Fruit fly (Drosophila melanogaster) whole organism, prepupa: ENCODE data around the gene CG9667.
A peak's percentile ranks its signal among the peaks of the same experiment; 100 is the strongest.

Source experiments
- Blimp-1 ChIP-seq: fragments of 200-800 bp; sonication (Bioruptor generic); optimal IDR thresholded peaks from 3 replicates; lab custom pipeline; 2017; ENCODE audit warnings: missing biosample characterization, missing genetic modification characterization, mild to moderate bottlenecking, moderate library complexity, missing genetic modification reagents
- CG10669 ChIP-seq: fragments of 200-800 bp; sonication (Bioruptor generic); optimal IDR thresholded peaks from 3 replicates; lab custom pipeline; 2018; ENCODE audit warnings: missing biosample characterization, mild to moderate bottlenecking, missing genetic modification characterization, moderate library complexity
- CG11294 ChIP-seq: fragments of 200-800 bp; sonication (Bioruptor generic); IDR thresholded peaks from 2 replicates; pipeline ENCODE4 v1.3.6; 2022; ENCODE audit warnings: missing biosample characterization, missing genetic modification characterization
- CG11902 ChIP-seq: fragments of 200-800 bp; sonication (Bioruptor generic); optimal IDR thresholded peaks from 3 replicates; lab custom pipeline; 2016; ENCODE audit warnings: missing biosample characterization, missing genetic modification characterization
- CG1621 ChIP-seq: fragments of 200-800 bp; sonication (Bioruptor generic); optimal IDR thresholded peaks from 3 replicates; lab custom pipeline; 2018; ENCODE audit warnings: missing biosample characterization, mild to moderate bottlenecking, missing genetic modification characterization
- CG16779 ChIP-seq: fragments of 200-800 bp; sonication (Bioruptor generic); optimal IDR thresholded peaks from 3 replicates; lab custom pipeline; 2017; ENCODE audit warnings: missing biosample characterization, mild to moderate bottlenecking, missing genetic modification characterization
- CG3032 ChIP-seq: fragments of 200-800 bp; optimal IDR thresholded peaks from 2 replicates; lab custom pipeline; 2019; ENCODE audit warnings: missing biosample characterization, mild to moderate bottlenecking, missing genetic modification characterization, moderate library complexity
- CG32006 ChIP-seq: fragments of 200-800 bp; sonication (Bioruptor generic); optimal IDR thresholded peaks from 3 replicates; lab custom pipeline; 2017; ENCODE audit warnings: missing biosample characterization, mild to moderate bottlenecking, missing genetic modification characterization
- CG3919 ChIP-seq: fragments of 200-800 bp; sonication (Bioruptor generic); optimal IDR thresholded peaks from 3 replicates; lab custom pipeline; 2016; ENCODE audit warnings: missing biosample characterization, missing genetic modification characterization
- CG6163 ChIP-seq: fragments of 200-800 bp; sonication (Bioruptor generic); IDR thresholded peaks from 3 replicates; pipeline ENCODE4 v1.3.6; 2022; ENCODE audit warnings: missing biosample characterization, missing genetic modification characterization
- CG6276 ChIP-seq: fragments of 200-800 bp; sonication (Bioruptor generic); optimal IDR thresholded peaks from 2 replicates; lab custom pipeline; 2017; ENCODE audit warnings: missing biosample characterization, mild to moderate bottlenecking, missing genetic modification characterization
- CG6792 ChIP-seq: fragments of 200-800 bp; sonication (Bioruptor generic); optimal IDR thresholded peaks from 3 replicates; lab custom pipeline; 2016; ENCODE audit warnings: missing biosample characterization, missing genetic modification characterization
- CG6808 ChIP-seq: fragments of 200-800 bp; sonication (Bioruptor generic); optimal IDR thresholded peaks from 3 replicates; lab custom pipeline; 2017; ENCODE audit warnings: missing biosample characterization, missing genetic modification characterization, mild to moderate bottlenecking, moderate library complexity, missing genetic modification reagents
- CG6854 ChIP-seq: fragments of 200-800 bp; sonication (Bioruptor generic); optimal IDR thresholded peaks from 2 replicates; lab custom pipeline; 2017; ENCODE audit warnings: missing biosample characterization, mild to moderate bottlenecking, missing genetic modification characterization
- CG7368 ChIP-seq: fragments of 200-800 bp; sonication (Bioruptor generic); optimal IDR thresholded peaks from 3 replicates; lab custom pipeline; 2016; ENCODE audit warnings: missing biosample characterization, missing genetic modification characterization
- CG8119 ChIP-seq: fragments of 200-800 bp; sonication (Bioruptor generic); IDR thresholded peaks from 3 replicates; pipeline ENCODE4 v1.3.6; 2022; ENCODE audit warnings: missing biosample characterization, missing genetic modification characterization
- CG8632 ChIP-seq: fragments of 200-800 bp; sonication (Bioruptor generic); optimal IDR thresholded peaks from 3 replicates; lab custom pipeline; 2016; ENCODE audit warnings: missing biosample characterization, missing genetic modification characterization
- CG9139 ChIP-seq: fragments of 200-800 bp; sonication (Bioruptor generic); optimal IDR thresholded peaks from 3 replicates; lab custom pipeline; 2017; ENCODE audit warnings: missing biosample characterization, mild to moderate bottlenecking, missing genetic modification characterization
- Eip75B ChIP-seq: fragments of 200-800 bp; sonication (Bioruptor generic); optimal IDR thresholded peaks from 3 replicates; lab custom pipeline; 2016; ENCODE audit warnings: missing biosample characterization, missing genetic modification characterization
- Ets21C ChIP-seq: fragments of 200-800 bp; sonication (Bioruptor generic); optimal IDR thresholded peaks from 3 replicates; lab custom pipeline; 2016; ENCODE audit warnings: missing biosample characterization, missing genetic modification characterization
- Ets96B ChIP-seq: fragments of 200-800 bp; optimal IDR thresholded peaks from 2 replicates; lab custom pipeline; 2019; ENCODE audit warnings: missing biosample characterization, mild to moderate bottlenecking, missing genetic modification characterization, moderate library complexity
- Hr38 ChIP-seq: sonication (Bioruptor generic); optimal IDR thresholded peaks from 2 replicates; lab custom pipeline; 2016; ENCODE audit warnings: missing biosample characterization, missing genetic modification characterization
- Hr39 ChIP-seq: fragments of 200-800 bp; sonication (Bioruptor generic); optimal IDR thresholded peaks from 2 replicates; lab custom pipeline; 2016; ENCODE audit warnings: missing biosample characterization, missing genetic modification characterization
- Hr4 ChIP-seq: fragments of 200-800 bp; sonication (Bioruptor generic); optimal IDR thresholded peaks from 3 replicates; lab custom pipeline; 2016; ENCODE audit warnings: missing biosample characterization, missing genetic modification characterization
- Lpt ChIP-seq: fragments of 200-800 bp; sonication (Bioruptor generic); optimal IDR thresholded peaks from 3 replicates; lab custom pipeline; 2016; ENCODE audit warnings: missing biosample characterization, missing genetic modification characterization
- Met ChIP-seq: fragments of 200-800 bp; sonication (Bioruptor generic); optimal IDR thresholded peaks from 3 replicates; lab custom pipeline; 2016; ENCODE audit warnings: missing biosample characterization, missing genetic modification characterization
- OdsH ChIP-seq: fragments of 200-800 bp; sonication (Bioruptor generic); optimal IDR thresholded peaks from 3 replicates; lab custom pipeline; 2016; ENCODE audit warnings: missing biosample characterization, missing genetic modification characterization
- Smox ChIP-seq: fragments of 200-800 bp; sonication (Bioruptor generic); optimal IDR thresholded peaks from 3 replicates; lab custom pipeline; 2016; ENCODE audit warnings: missing biosample characterization, missing genetic modification characterization
- Sox102F ChIP-seq: fragments of 200-800 bp; sonication (Bioruptor generic); optimal IDR thresholded peaks from 2 replicates; lab custom pipeline; 2016; ENCODE audit warnings: missing biosample characterization, mild to moderate bottlenecking, missing genetic modification characterization
- Sox14 ChIP-seq: fragments of 200-800 bp; sonication (Bioruptor generic); optimal IDR thresholded peaks from 3 replicates; lab custom pipeline; 2016; ENCODE audit warnings: missing biosample characterization, missing genetic modification characterization
- achi ChIP-seq: fragments of 200-800 bp; sonication (Bioruptor generic); optimal IDR thresholded peaks from 3 replicates; lab custom pipeline; 2016; ENCODE audit warnings: missing biosample characterization, missing genetic modification characterization
- dac ChIP-seq: fragments of 200-800 bp; sonication (Bioruptor generic); optimal IDR thresholded peaks from 2 replicates; lab custom pipeline; 2017; ENCODE audit warnings: missing biosample characterization, mild to moderate bottlenecking, missing genetic modification characterization
- dsx ChIP-seq: fragments of 200-800 bp; optimal IDR thresholded peaks from 3 replicates; lab custom pipeline; 2019; ENCODE audit warnings: missing biosample characterization, mild to moderate bottlenecking, missing genetic modification characterization, moderate library complexity; ENCODE audit not compliant: poor library complexity, severe bottlenecking
- eg ChIP-seq: fragments of 200-800 bp; sonication (Bioruptor generic); IDR thresholded peaks from 3 replicates; pipeline ENCODE4 v1.3.6; 2022; ENCODE audit warnings: missing biosample characterization, missing genetic modification characterization
- fd59A ChIP-seq: fragments of 200-800 bp; sonication (Bioruptor generic); optimal IDR thresholded peaks from 2 replicates; lab custom pipeline; 2017; ENCODE audit warnings: missing biosample characterization, mild to moderate bottlenecking, missing genetic modification characterization, missing genetic modification reagents
- fd85E ChIP-seq: fragments of 200-800 bp; sonication (Bioruptor generic); optimal IDR thresholded peaks from 3 replicates; lab custom pipeline; 2016; ENCODE audit warnings: missing biosample characterization, missing genetic modification characterization
- fkh ChIP-seq: fragments of 200-800 bp; sonication (Bioruptor generic); optimal IDR thresholded peaks from 3 replicates; lab custom pipeline; 2017; ENCODE audit warnings: missing biosample characterization, mild to moderate bottlenecking, missing genetic modification characterization, moderate library complexity
- lz ChIP-seq: fragments of 200-800 bp; sonication (Bioruptor generic); optimal IDR thresholded peaks from 3 replicates; lab custom pipeline; 2016; ENCODE audit warnings: missing biosample characterization, missing genetic modification characterization
- net ChIP-seq: fragments of 200-800 bp; sonication (Bioruptor generic); optimal IDR thresholded peaks from 3 replicates; lab custom pipeline; 2016; ENCODE audit warnings: missing biosample characterization, missing genetic modification characterization
- salr ChIP-seq, 2 experiments: fragments of 200-800 bp; sonication (Bioruptor generic); optimal IDR thresholded peaks; 3 replicates each; lab custom pipeline; 2016 to 2018; ENCODE audit warnings: missing biosample characterization in 2 of 2, missing genetic modification characterization in 2 of 2, mild to moderate bottlenecking in 1 of 2
- spab ChIP-seq: fragments of 200-800 bp; sonication (Bioruptor generic); optimal IDR thresholded peaks from 2 replicates; lab custom pipeline; 2017; ENCODE audit warnings: missing biosample characterization, mild to moderate bottlenecking, missing genetic modification characterization, missing genetic modification reagents
- ss ChIP-seq, 2 experiments: fragments of 200-800 bp; sonication (Bioruptor generic); optimal IDR thresholded peaks; 2 replicates in 1 of 2; 3 replicates in 1 of 2; lab custom pipeline; 2017 to 2018; ENCODE audit warnings: mild to moderate bottlenecking in 2 of 2, missing biosample characterization in 2 of 2, missing genetic modification characterization in 2 of 2, moderate library complexity in 1 of 2
- svp ChIP-seq: fragments of 200-800 bp; sonication (Bioruptor generic); peaks from one replicate; lab custom pipeline; 2016; ENCODE audit warnings: missing biosample characterization, missing genetic modification characterization
- topi ChIP-seq: fragments of 200-800 bp; sonication (Bioruptor generic); optimal IDR thresholded peaks from 3 replicates; lab custom pipeline; 2016; ENCODE audit warnings: missing biosample characterization, missing genetic modification characterization

CG9667 gene

DNA sequence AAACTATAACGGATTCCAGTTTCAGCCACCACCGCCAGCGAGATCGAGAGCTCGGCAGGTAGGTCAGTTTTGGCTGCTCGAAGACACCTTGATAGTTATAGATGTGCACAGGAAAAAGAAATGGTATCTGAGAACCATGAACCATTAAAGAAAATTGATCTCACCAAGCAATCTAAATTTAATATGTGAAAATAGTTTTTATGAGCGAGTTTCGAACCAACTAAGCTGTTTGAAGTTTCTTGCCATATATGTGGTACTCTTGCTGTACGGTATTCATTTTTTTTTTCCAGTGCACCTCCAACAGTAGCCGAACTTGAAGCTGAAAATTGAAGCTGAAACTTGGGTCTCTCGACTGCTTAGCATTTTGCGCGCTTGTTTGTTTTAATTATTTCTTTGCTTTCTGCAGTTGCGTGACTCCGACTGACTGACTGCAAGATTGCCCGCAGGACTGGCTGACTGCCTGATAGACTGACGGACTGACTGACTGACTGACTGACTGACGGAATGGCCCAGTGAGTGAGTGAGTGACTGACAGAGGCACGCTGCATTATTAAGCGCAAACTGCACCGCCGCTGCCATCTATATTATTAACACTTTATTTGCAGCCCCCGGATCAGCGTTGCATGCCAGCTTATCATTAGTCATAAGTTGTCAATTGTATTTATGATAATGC is 45.5 kb upstream of the CG9667 start (continued):
- TF ChIP-seq Ets96B (tag; lab: Kevin White, UChicago): peak; percentile 27
- no peak for TF ChIP-seq Met (GFP tag; lab: Kevin White, UChicago)
- peak; percentile 84 for TF ChIP-seq CG32006 (GFP tag; lab: Kevin White, UChicago)
- no peak for TF ChIP-seq CG16779 (tag; lab: Kevin White, UChicago)
- peak; percentile 49 for TF ChIP-seq Eip75B (GFP tag; lab: Kevin White, UChicago)
- TF ChIP-seq Lpt (GFP tag; lab: Kevin White, UChicago): peak; percentile 43
- TF ChIP-seq CG6792 (GFP tag; lab: Kevin White, UChicago): peak; percentile 40
- no peak for TF ChIP-seq Hr38
- TF ChIP-seq eg (GFP tag; lab: Robert Waterston, UW): peak; percentile 83
- peak; percentile 2 for TF ChIP-seq lz (GFP tag; lab: Kevin White, UChicago)
- peak; percentile 8 for TF ChIP-seq spab
- TF ChIP-seq Sox14: peak; percentile 5
- TF ChIP-seq dac: peak; percentile 68
- no peak for TF ChIP-seq svp (GFP tag; lab: Kevin White, UChicago)
- TF ChIP-seq OdsH (GFP tag; lab: Kevin White, UChicago): peak; percentile 53
- peak; percentile 7 for TF ChIP-seq fd59A (GFP tag; lab: Kevin White, UChicago)
- TF ChIP-seq fd85E: no peak

DNA sequence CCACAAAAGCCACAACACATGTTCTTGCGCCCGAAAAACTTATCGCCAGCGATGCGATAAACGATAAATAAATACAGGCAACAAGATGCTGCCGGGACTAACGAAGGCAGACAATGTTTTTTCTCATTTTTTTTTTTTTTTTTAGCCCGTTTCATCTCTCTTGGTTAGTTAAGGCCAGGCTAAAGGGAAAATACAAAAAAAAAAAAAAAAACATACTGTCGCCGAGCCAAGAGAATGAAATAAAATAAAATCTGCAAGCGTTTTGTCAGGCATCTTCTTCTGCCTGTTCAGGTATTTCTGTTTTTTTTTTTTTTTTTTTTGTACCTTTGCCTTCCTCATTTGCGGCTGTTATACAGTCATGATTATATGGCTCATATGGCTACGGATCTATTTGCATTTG is 38.7 kb upstream of the CG9667 start:
- no peak; the same call in 2 of the 3 replicates for TF ChIP-seq CG6163 (GFP tag; lab: Robert Waterston, UW)
- TF ChIP-seq Blimp-1 (GFP tag; lab: Kevin White, UChicago): no peak
- TF ChIP-seq CG32006 (GFP tag; lab: Kevin White, UChicago): no peak
- peak; percentile 32 for TF ChIP-seq Ets96B (tag; lab: Kevin White, UChicago)
- no peak for TF ChIP-seq OdsH (GFP tag; lab: Kevin White, UChicago)
- TF ChIP-seq topi (GFP tag; lab: Kevin White, UChicago): no peak
- no peak for TF ChIP-seq CG6276 (GFP tag; lab: Kevin White, UChicago)
- no peak for TF ChIP-seq CG7368 (GFP tag; lab: Kevin White, UChicago)
- TF ChIP-seq CG3032 (tag; lab: Kevin White, UChicago): no peak
- no peak for TF ChIP-seq CG8119 (GFP tag; lab: Robert Waterston, UW)
- TF ChIP-seq salr (GFP tag; optimal IDR thresholded peaks at IDR 0.05; lab: Kevin White, UChicago): no peak
- no peak for TF ChIP-seq CG11902
- TF ChIP-seq dsx (GFP tag; lab: Kevin White, UChicago): peak; percentile 17
- no peak for TF ChIP-seq CG3919
- peak; percentile 4 to 43 for TF ChIP-seq ss (GFP tag; optimal IDR thresholded peaks at IDR 0.05; lab: Kevin White, UChicago)
- no peak for TF ChIP-seq CG1621 (tag; lab: Kevin White, UChicago)
- no peak for TF ChIP-seq fkh (GFP tag; lab: Kevin White, UChicago)
- no peak for TF ChIP-seq Ets21C (GFP tag; lab: Kevin White, UChicago)
- no peak for TF ChIP-seq Hr4 (GFP tag; lab: Kevin White, UChicago)
- TF ChIP-seq CG10669 (GFP tag; lab: Kevin White, UChicago): peak; percentile 14
- no peak for TF ChIP-seq Eip75B (GFP tag; lab: Kevin White, UChicago)
- no peak for TF ChIP-seq svp (GFP tag; lab: Kevin White, UChicago)
- TF ChIP-seq net (GFP tag; lab: Kevin White, UChicago): no peak
- TF ChIP-seq Sox102F (GFP tag; lab: Kevin White, UChicago): peak; percentile 1
- no peak for TF ChIP-seq Hr39
- no peak for TF ChIP-seq CG8632 (GFP tag; lab: Kevin White, UChicago)
- TF ChIP-seq CG11294: no peak
- TF ChIP-seq CG6808: peak; percentile 59
- peak; percentile 9 for TF ChIP-seq CG9139 (GFP tag; lab: Kevin White, UChicago)
- TF ChIP-seq CG6854: no peak
- TF ChIP-seq achi (GFP tag; lab: Kevin White, UChicago): no peak
- TF ChIP-seq eg (GFP tag; lab: Robert Waterston, UW): no peak
- TF ChIP-seq spab: peak; percentile 38
- no peak for TF ChIP-seq Smox (GFP tag; lab: Kevin White, UChicago)
